Worm (Caenorhabditis elegans): Measurements from ENCODE around the gene ZK1307.2.

ZK1307.2 gene

DNA sequence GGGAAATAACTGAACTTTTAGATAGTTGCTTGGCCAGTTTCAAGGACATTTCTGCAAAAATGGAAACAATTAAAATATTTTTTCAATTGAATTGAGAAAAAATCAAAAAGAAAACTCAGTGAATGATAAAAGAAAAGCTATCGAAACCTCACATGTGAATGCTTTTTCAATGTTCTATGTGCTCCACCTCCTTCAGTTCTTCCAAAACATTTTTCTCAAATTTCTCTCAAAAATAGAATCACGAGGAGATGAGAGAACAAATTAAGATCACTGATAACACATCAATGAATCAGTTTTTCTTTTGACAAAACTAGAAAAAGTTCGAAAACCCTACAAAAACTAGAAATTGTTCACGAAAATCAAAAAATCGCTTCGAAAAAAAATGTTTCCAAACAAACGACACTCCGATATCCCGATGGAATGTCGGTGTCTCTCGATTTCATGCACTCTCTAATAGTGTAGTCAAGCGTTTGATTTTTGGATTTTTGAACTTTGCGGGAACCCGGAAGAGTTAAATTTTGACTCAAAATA, 33.0 kb upstream of the ZK1307.2 start, which contains the start of gene ZK1320.9 (continued):
- TF ChIP-seq mep-1 (tag; optimal IDR thresholded peaks at IDR 0.05) (peak; percentile 46), F37D6.2 (tag; optimal IDR thresholded peaks at IDR 0.05) (no peak), nhr-77 (tag; optimal IDR thresholded peaks at IDR 0.05) (peak; percentile 67)

DNA sequence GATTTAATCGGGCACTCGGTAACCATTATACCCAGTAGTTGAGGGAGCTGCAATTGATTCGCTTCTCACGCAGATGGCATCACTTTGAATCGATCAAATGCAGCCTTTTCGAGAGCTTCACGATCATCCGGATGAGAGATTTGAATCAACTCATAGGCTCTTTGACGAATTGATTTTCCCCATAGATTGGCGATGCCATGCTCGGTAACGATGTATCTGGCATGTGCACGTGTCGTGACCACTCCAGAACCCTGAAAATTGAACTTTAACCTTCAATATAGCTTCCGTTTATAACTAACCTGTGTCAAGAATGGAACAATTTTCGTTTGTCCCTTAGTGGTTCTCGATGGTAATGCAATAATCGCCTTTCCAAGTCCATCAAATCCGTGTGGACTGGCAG, 30.4 kb upstream of the ZK1307.2 start:
- TF ChIP-seq unc-62 (GFP tag; optimal IDR thresholded peaks at IDR 0.05 in 1 of 2) (peak in 1 of 2 experiments; percentile 52), unc-62 (tag; optimal IDR thresholded peaks at IDR 0.05) (no peak), Y5F2A.4 (GFP tag; optimal IDR thresholded peaks at IDR 0.05) (no peak), ces-1 (GFP tag; optimal IDR thresholded peaks at IDR 0.05) (no peak), R02D3.7 (tag; optimal IDR thresholded peaks at IDR 0.05) (no peak), nhr-42 (GFP tag; IDR thresholded peaks at IDR 0.05) (no peak), lin-15B (tag; optimal IDR thresholded peaks at IDR 0.05) (no peak), T26A8.4 (GFP tag; IDR thresholded peaks at IDR 0.05) (0 out of 2 replicates have a peak, but pooled peaks have one; percentile 24)

DNA sequence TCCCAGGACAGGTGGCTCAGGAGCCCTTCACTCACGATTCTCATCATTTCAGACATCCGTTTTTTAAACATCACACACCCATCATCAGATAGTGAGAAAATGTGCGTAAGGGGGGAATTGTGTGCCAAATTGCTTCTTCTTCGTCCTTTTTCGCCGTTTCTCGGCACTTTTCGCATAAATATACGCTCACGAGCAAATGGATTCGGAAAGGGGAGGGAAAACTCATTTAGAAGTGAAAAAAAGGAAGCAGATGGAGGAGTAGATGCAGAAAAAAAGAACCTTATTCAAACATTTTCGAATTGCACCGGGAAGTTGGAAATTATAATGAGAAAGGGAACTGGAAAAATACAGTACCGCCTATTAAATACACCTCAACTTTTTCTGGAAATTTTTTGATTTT, 28.3 kb upstream of the ZK1307.2 start:
- TF ChIP-seq fkh-10 (GFP tag; optimal IDR thresholded peaks at IDR 0.05) (peak; percentile 18), daf-8 (GFP tag; IDR thresholded peaks at IDR 0.05) (no peak), dve-1 (tag; optimal IDR thresholded peaks at IDR 0.05; ENCODE audit: insufficient read depth) (no peak), hlh-11 (tag; optimal IDR thresholded peaks at IDR 0.05) (no peak), dmd-8 (GFP tag; IDR thresholded peaks at IDR 0.05) (no peak)

DNA sequence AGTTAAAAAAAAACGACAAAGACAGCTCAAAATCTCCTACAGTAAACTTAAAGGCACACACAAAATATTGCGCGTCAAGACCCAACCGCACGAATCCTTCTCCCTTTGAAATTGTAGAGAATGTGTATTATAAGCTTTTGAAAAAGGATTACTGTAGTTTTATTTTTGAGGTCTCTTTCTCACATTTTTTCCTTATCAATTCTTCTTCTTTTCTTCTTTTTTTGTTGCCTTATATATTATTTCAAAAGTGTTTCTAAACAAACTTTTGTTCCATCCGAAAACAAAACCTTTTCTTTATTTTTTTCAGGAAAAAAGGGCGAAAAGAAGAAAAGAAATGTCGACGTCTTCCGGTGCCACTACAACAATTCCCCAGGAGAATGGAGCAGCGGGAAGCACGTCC, 26.7 kb upstream of the ZK1307.2 start, which contains the start of gene ZK1320.13:
ZK1320.13 (plus strand) TSS at position 301 of the 400 bp plus-strand sequence.
- TF ChIP-seq hlh-30 (tag; optimal IDR thresholded peaks at IDR 0.05; ENCODE audit: insufficient read depth): no peak
- no peak for TF ChIP-seq lin-29 (GFP tag; IDR thresholded peaks at IDR 0.05)
- TF ChIP-seq daf-19 (GFP tag; conservative IDR thresholded peaks at IDR 0.05): no peak
- TF ChIP-seq nhr-11 (tag; optimal IDR thresholded peaks at IDR 0.05): no peak
- no peak for TF ChIP-seq jun-1 (tag; optimal IDR thresholded peaks at IDR 0.05)
- no peak for TF ChIP-seq sdz-12 (GFP tag; optimal IDR thresholded peaks at IDR 0.05)
- no peak for TF ChIP-seq pqm-1 (tag; optimal IDR thresholded peaks at IDR 0.05)
- TF ChIP-seq tra-1 (GFP tag; IDR thresholded peaks at IDR 0.05): no peak
- no peak for TF ChIP-seq zip-11 (GFP tag; IDR thresholded peaks at IDR 0.05)
- no peak for TF ChIP-seq zfp-2 (tag; optimal IDR thresholded peaks at IDR 0.05)
- no peak for TF ChIP-seq vab-7 (GFP tag; IDR thresholded peaks at IDR 0.05)
- TF ChIP-seq arid-1 (GFP tag; conservative IDR thresholded peaks at IDR 0.05): no peak
- no peak for TF ChIP-seq dmd-9 (GFP tag; IDR thresholded peaks at IDR 0.05)
- no peak for TF ChIP-seq ceh-44 (GFP tag; IDR thresholded peaks at IDR 0.05)
- no peak for TF ChIP-seq F37D6.2 (tag; optimal IDR thresholded peaks at IDR 0.05)
- no peak for TF ChIP-seq mxl-3 (GFP tag; optimal IDR thresholded peaks at IDR 0.05)
- no peak for TF ChIP-seq snpc-4 (tag; optimal IDR thresholded peaks at IDR 0.05)
- no peak for TF ChIP-seq lin-15B (tag; optimal IDR thresholded peaks at IDR 0.05)

DNA sequence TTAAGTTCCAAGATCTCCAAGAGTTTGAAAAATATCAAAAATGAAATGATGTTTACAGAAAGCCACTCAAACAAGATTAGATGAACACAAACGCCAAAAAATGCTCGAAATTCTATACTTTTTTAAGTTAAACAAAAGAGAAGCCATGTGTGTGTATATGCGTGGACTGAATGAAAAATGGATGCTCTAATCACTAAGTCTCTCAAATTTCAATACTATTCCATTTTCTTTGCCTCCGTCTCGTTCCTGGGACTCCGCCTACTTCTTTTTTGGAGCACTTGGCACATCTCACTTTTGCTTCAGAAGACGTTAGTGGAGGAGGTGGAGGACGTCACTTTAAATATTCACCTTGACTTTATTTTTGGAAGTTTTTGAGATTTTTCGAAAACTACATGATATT, 26.1 kb upstream of the ZK1307.2 start:
- TF ChIP-seq lsy-2 (tag; optimal IDR thresholded peaks at IDR 0.05): peak in 1 of 2 experiments; percentile 5
- TF ChIP-seq aha-1 (tag): peak; percentile 7
- no peak for TF ChIP-seq egl-43 (GFP tag; IDR thresholded peaks at IDR 0.05)
- no peak for TF ChIP-seq sdz-12 (GFP tag; optimal IDR thresholded peaks at IDR 0.05)
- TF ChIP-seq Y105C5A.15 (GFP tag; IDR thresholded peaks at IDR 0.05): no peak
- no peak for TF ChIP-seq lin-29 (GFP tag; IDR thresholded peaks at IDR 0.05)
- 0 out of 2 replicates have a peak, but pooled peaks have one; percentile 28 for TF ChIP-seq hmg-1.1 (GFP tag; IDR thresholded peaks at IDR 0.05)
- no peak for TF ChIP-seq mxl-3 (GFP tag; optimal IDR thresholded peaks at IDR 0.05)
- TF ChIP-seq zip-11 (GFP tag; IDR thresholded peaks at IDR 0.05): no peak
- TF ChIP-seq nhr-48 (tag; optimal IDR thresholded peaks at IDR 0.05): no peak
